Fruit fly (Drosophila melanogaster) whole organism, wandering third instar larva: ENCODE measurements around the gene CG4239.

Experiments
- Abd-B ChIP-seq: fragments of >200 bp; optimal IDR thresholded peaks from 2 replicates; lab custom pipeline; 2017; ENCODE audit warnings: missing biosample characterization, missing genetic modification characterization
- CG32264 ChIP-seq: fragments of 200-800 bp; sonication (Bioruptor generic); optimal IDR thresholded peaks from 2 replicates; lab custom pipeline; 2016; ENCODE audit warnings: missing biosample characterization, missing genetic modification characterization
- CG9705 ChIP-seq: fragments of 200-800 bp; sonication (Bioruptor generic); optimal IDR thresholded peaks from 2 replicates; lab custom pipeline; 2018; ENCODE audit warnings: missing biosample characterization, mild to moderate bottlenecking, missing genetic modification characterization
- CrebA ChIP-seq: fragments of 200-800 bp; sonication (Bioruptor generic); optimal IDR thresholded peaks from 2 replicates; lab custom pipeline; 2016; ENCODE audit warnings: missing biosample characterization, mild to moderate bottlenecking, missing genetic modification characterization, borderline replicate concordance
- Dfd ChIP-seq: fragments of >200 bp; optimal IDR thresholded peaks from 2 replicates; lab custom pipeline; 2017; ENCODE audit warnings: missing biosample characterization, missing genetic modification characterization
- Dif ChIP-seq: fragments of 200-275, 200-300 bp; sonication (Bioruptor generic); optimal IDR thresholded peaks from 2 replicates; lab custom pipeline; 2018; ENCODE audit warnings: missing biosample characterization, missing genetic modification characterization; ENCODE audit not compliant: partially characterized antibody
- GATAd ChIP-seq: sonication (Bioruptor generic); optimal IDR thresholded peaks from 2 replicates; lab custom pipeline; 2016; ENCODE audit warnings: missing biosample characterization, missing genetic modification characterization
- HLH106 ChIP-seq: fragments of 200-800 bp; optimal IDR thresholded peaks from 3 replicates; lab custom pipeline; 2019; ENCODE audit warnings: missing biosample characterization, mild to moderate bottlenecking, missing genetic modification characterization, moderate library complexity
- Hnf4 ChIP-seq: fragments of 200-800 bp; sonication (Bioruptor generic); optimal IDR thresholded peaks from 2 replicates; lab custom pipeline; 2016; ENCODE audit warnings: missing biosample characterization, mild to moderate bottlenecking, missing genetic modification characterization
- Hr78 ChIP-seq: fragments of >200 bp; optimal IDR thresholded peaks from 2 replicates; lab custom pipeline; 2017; ENCODE audit warnings: missing biosample characterization, missing genetic modification characterization
- Hr83 ChIP-seq: fragments of 200-300 bp; sonication (Bioruptor generic); optimal IDR thresholded peaks from 2 replicates; lab custom pipeline; 2016; ENCODE audit warnings: missing biosample characterization, mild to moderate bottlenecking, missing genetic modification characterization, moderate library complexity; ENCODE audit not compliant: poor library complexity, severe bottlenecking
- Jra ChIP-seq: sonication (Bioruptor generic); optimal IDR thresholded peaks from 2 replicates; lab custom pipeline; 2016; ENCODE audit warnings: missing biosample characterization, missing genetic modification characterization
- Mio ChIP-seq: sonication (Bioruptor generic); optimal IDR thresholded peaks from 2 replicates; lab custom pipeline; 2016; ENCODE audit warnings: missing biosample characterization, missing genetic modification characterization
- Myc ChIP-seq: fragments of >200 bp; optimal IDR thresholded peaks from 2 replicates; lab custom pipeline; 2017
- N ChIP-seq: fragments of >200 bp; optimal IDR thresholded peaks from 2 replicates; lab custom pipeline; 2018; ENCODE audit warnings: missing biosample characterization, missing external identifiers, missing genetic modification characterization
- OdsH ChIP-seq: fragments of 200-800 bp; sonication (Bioruptor generic); optimal IDR thresholded peaks from 2 replicates; lab custom pipeline; 2016; ENCODE audit warnings: missing biosample characterization, mild to moderate bottlenecking, missing genetic modification characterization
- Rel ChIP-seq, 2 experiments: fragments of 200-800 bp; sonication (Bioruptor generic) in 1 of 2; optimal IDR thresholded peaks; 2 replicates in 1 of 2; 3 replicates in 1 of 2; lab custom pipeline; 2016 to 2019; ENCODE audit warnings: mild to moderate bottlenecking in 2 of 2, missing biosample characterization in 2 of 2, missing genetic modification characterization in 2 of 2, moderate library complexity in 1 of 2
- Sp1 ChIP-seq: fragments of 200-800 bp; sonication (Bioruptor generic); optimal IDR thresholded peaks from 3 replicates; lab custom pipeline; 2019; ENCODE audit warnings: missing biosample characterization, mild to moderate bottlenecking, missing genetic modification characterization, moderate library complexity
- Vsx2 ChIP-seq: fragments of 200-300, 225-300 bp; sonication (Bioruptor generic); optimal IDR thresholded peaks from 2 replicates; lab custom pipeline; 2018; ENCODE audit warnings: missing biosample characterization, missing genetic modification characterization; ENCODE audit not compliant: partially characterized antibody
- br ChIP-seq: fragments of 200-800 bp; sonication (Bioruptor generic); optimal IDR thresholded peaks from 2 replicates; lab custom pipeline; 2016; ENCODE audit warnings: missing biosample characterization, missing genetic modification characterization
- brk ChIP-seq: fragments of 200-800 bp; sonication (Bioruptor generic); optimal IDR thresholded peaks from 2 replicates; lab custom pipeline; 2016; ENCODE audit warnings: missing biosample characterization, mild to moderate bottlenecking, missing genetic modification characterization
- dl ChIP-seq, 2 experiments: fragments of 175-275, 200-275 bp in 1 of 2; fragments of 200-275 bp in 1 of 2; sonication (Bioruptor generic); optimal IDR thresholded peaks; lab custom pipeline; 2018; ENCODE audit warnings: mild to moderate bottlenecking in 2 of 2, missing biosample characterization in 2 of 2, missing genetic modification characterization in 2 of 2, moderate library complexity in 2 of 2; ENCODE audit not compliant: partially characterized antibody in 2 of 2, insufficient read depth in 1 of 2
- dmrt93B ChIP-seq: fragments of 200-800 bp; sonication (Bioruptor generic); optimal IDR thresholded peaks from 2 replicates; lab custom pipeline; 2018; ENCODE audit warnings: missing biosample characterization, mild to moderate bottlenecking, missing genetic modification characterization
- dsf ChIP-seq: sonication (Bioruptor generic); optimal IDR thresholded peaks from 2 replicates; lab custom pipeline; 2016; ENCODE audit warnings: missing biosample characterization, missing genetic modification characterization, borderline replicate concordance
- ey ChIP-seq: fragments of 200-800 bp; sonication (Bioruptor generic); optimal IDR thresholded peaks from 2 replicates; lab custom pipeline; 2016; ENCODE audit warnings: missing biosample characterization, missing genetic modification characterization
- foxo ChIP-seq, 2 experiments: fragments of 200-800 bp; sonication (Bioruptor generic); optimal IDR thresholded peaks; 2 replicates in 1 of 2; 3 replicates in 1 of 2; lab custom pipeline; 2016 to 2017; ENCODE audit warnings: missing biosample characterization in 2 of 2, missing genetic modification characterization in 2 of 2
- fru ChIP-seq: fragments of 200-800 bp; sonication (Bioruptor generic); optimal IDR thresholded peaks from 3 replicates; lab custom pipeline; 2016; ENCODE audit warnings: missing biosample characterization, mild to moderate bottlenecking, missing genetic modification characterization
- h ChIP-seq: fragments of 200-800 bp; sonication (Bioruptor generic); optimal IDR thresholded peaks from 3 replicates; lab custom pipeline; 2016; ENCODE audit warnings: missing biosample characterization, mild to moderate bottlenecking, missing genetic modification characterization
- jim ChIP-seq: fragments of 175-275, 200-325 bp; sonication (Bioruptor generic); optimal IDR thresholded peaks from 2 replicates; lab custom pipeline; 2016; ENCODE audit warnings: missing biosample characterization, mild to moderate bottlenecking, missing genetic modification characterization
- lola ChIP-seq: fragments of >200 bp; optimal IDR thresholded peaks from 2 replicates; lab custom pipeline; 2017; ENCODE audit warnings: missing biosample characterization, missing genetic modification characterization
- pan ChIP-seq: fragments of >200 bp; optimal IDR thresholded peaks from 2 replicates; lab custom pipeline; 2017
- psq ChIP-seq: fragments of 200-800 bp; sonication (Bioruptor generic); optimal IDR thresholded peaks from 3 replicates; lab custom pipeline; 2017; ENCODE audit warnings: missing biosample characterization, mild to moderate bottlenecking, missing genetic modification characterization, moderate library complexity
- rgr ChIP-seq: fragments of 200-800 bp; sonication (Bioruptor generic); optimal IDR thresholded peaks from 3 replicates; lab custom pipeline; 2016; ENCODE audit warnings: missing biosample characterization, mild to moderate bottlenecking, missing genetic modification characterization
- sage ChIP-seq: fragments of 200-800 bp; sonication (Bioruptor generic); optimal IDR thresholded peaks from 2 replicates; lab custom pipeline; 2016; ENCODE audit warnings: missing biosample characterization, mild to moderate bottlenecking, missing genetic modification characterization
- sv ChIP-seq: fragments of 200-800 bp; sonication (Bioruptor generic); optimal IDR thresholded peaks from 3 replicates; lab custom pipeline; 2016; ENCODE audit warnings: missing biosample characterization, missing genetic modification characterization
- tai ChIP-seq: sonication (Bioruptor generic); optimal IDR thresholded peaks from 2 replicates; lab custom pipeline; 2016; ENCODE audit warnings: missing biosample characterization, missing genetic modification characterization
- usp ChIP-seq: fragments of >200 bp; optimal IDR thresholded peaks from 2 replicates; lab custom pipeline; 2017; ENCODE audit warnings: missing biosample characterization, missing genetic modification characterization
- woc ChIP-seq: sonication (Bioruptor generic); optimal IDR thresholded peaks from 2 replicates; lab custom pipeline; 2016; ENCODE audit warnings: missing biosample characterization, mild to moderate bottlenecking, missing genetic modification characterization

The CG4239 gene

DNA sequence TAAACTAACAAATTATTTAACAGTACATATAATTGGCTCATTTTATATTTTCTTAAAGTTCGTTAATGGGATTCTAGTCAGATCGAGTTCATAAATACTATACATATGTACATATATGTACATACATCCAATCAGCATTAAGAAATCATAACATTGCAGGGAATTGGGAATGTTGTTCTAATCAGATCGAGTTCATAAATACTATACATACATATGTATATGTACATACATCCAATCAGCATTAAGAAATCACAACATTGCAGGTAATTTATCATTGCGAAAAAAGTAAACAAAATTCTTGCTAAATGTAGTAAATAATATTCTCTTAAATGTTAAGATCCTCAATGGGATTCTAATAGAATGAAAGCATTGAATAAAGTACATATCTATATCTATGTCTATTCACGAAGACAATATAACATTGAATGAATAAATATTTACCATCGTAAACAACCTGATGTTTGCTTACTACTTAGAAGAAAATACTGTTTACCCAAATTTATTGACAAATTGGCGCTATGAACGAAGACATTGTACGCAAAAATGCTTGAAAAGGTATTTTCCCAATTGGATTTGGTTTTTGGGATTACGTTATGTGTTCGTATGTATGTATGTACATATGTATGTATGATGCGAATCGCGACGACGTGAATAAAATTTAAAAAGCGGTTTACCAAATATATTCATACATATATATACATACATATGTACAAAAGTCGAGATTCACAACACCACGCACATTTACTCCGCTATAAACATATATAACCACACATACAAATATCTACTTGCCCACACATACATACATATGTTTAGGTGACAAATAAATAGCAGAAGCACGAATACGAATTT is 1.2 kb upstream of the CG4239 start:
- TF ChIP-seq woc (GFP tag; lab: Kevin White, UChicago) = no peak
- peak; percentile 17 for TF ChIP-seq sage (GFP tag; lab: Kevin White, UChicago)
- peak; percentile 1 for TF ChIP-seq psq

DNA sequence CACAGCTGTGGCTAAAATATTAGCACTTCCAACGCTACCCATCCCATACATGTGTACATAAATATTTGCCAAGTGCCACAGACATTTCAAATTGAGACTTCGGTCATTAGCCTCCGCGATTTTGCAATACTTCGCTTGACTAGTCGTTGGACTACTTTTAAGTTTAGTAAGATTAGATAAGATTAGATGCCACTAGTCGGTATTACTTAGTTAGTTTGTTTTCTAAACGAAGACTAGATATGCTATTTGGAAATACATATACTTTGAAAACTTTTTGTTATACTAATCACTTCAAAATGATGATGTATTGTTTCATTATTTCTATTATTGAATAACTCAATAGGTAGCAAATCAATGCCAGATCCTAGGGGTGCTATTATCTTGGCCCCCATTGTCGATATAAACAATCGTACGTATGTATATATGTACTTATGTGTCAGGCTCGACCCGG is 889 bp downstream of the CG4239 start:
- TF ChIP-seq CG9705 (peak; percentile 19), Vsx2 (GFP tag; lab: Kevin White, UChicago) (no peak), br (GFP tag; lab: Kevin White, UChicago) (peak; percentile 43), CrebA (GFP tag; lab: Kevin White, UChicago) (no peak), pan (lab: Kevin White, UChicago) (no peak), Jra (GFP tag; lab: Kevin White, UChicago) (no peak), N (GFP tag; lab: Kevin White, UChicago) (no peak), GATAd (no peak), sv (GFP tag; lab: Kevin White, UChicago) (no peak), Hr83 (GFP tag; lab: Kevin White, UChicago) (peak; percentile 50), Rel (GFP tag; optimal IDR thresholded peaks at IDR 0.05; lab: Kevin White, UChicago) (no peak), Rel (tag; optimal IDR thresholded peaks at IDR 0.05; lab: Kevin White, UChicago) (no peak), dsf (GFP tag; lab: Kevin White, UChicago) (no peak), jim (GFP tag; lab: Kevin White, UChicago) (no peak), Mio (GFP tag; lab: Kevin White, UChicago) (no peak), OdsH (peak; percentile 66), HLH106 (tag; lab: Kevin White, UChicago) (peak; percentile 53), tai (GFP tag; lab: Kevin White, UChicago) (no peak), Hr78 (GFP tag; lab: Kevin White, UChicago) (no peak), CG32264 (GFP tag; lab: Kevin White, UChicago) (no peak), dmrt93B (GFP tag; lab: Kevin White, UChicago) (peak; percentile 41), Dif (GFP tag; lab: Kevin White, UChicago) (no peak), Dfd (GFP tag; lab: Kevin White, UChicago) (no peak), brk (GFP tag; lab: Kevin White, UChicago) (no peak), foxo (GFP tag; optimal IDR thresholded peaks at IDR 0.05; lab: Kevin White, UChicago) (peak in 1 of 2 experiments; percentile 61), woc (GFP tag; lab: Kevin White, UChicago) (peak; percentile 31), h (peak; percentile 71), rgr (GFP tag; lab: Kevin White, UChicago) (peak; percentile 52), Abd-B (GFP tag; lab: Kevin White, UChicago) (no peak), ey (GFP tag; lab: Kevin White, UChicago) (peak; percentile 49), usp (GFP tag; lab: Kevin White, UChicago) (no peak), psq (peak; percentile 33), Hnf4 (GFP tag; lab: Kevin White, UChicago) (peak; percentile 15), dl (GFP tag; optimal IDR thresholded peaks at IDR 0.05; lab: Kevin White, UChicago; ENCODE audit: insufficient read depth in 1 of 2, partially characterized antibody in 2 of 2) (no peak), lola (GFP tag; lab: Kevin White, UChicago) (no peak), fru (peak; percentile 72), Myc (lab: Kevin White, UChicago) (no peak), Sp1 (GFP tag; lab: Kevin White, UChicago) (peak; percentile 57), sage (GFP tag; lab: Kevin White, UChicago) (no peak)
